Worm (Caenorhabditis elegans) whole organism, midembryonic: ENCODE results near the gene hgap-2.

Experiments used
- cog-1 ChIP-seq: sonication (generic microtip); optimal IDR thresholded peaks from 2 replicates; lab custom pipeline; 2016; ENCODE audit warnings: missing genetic modification characterization, missing compliant biosample characterization
- flt-1 ChIP-seq: fragments of 200-800 bp; sonication (Bioruptor generic); IDR thresholded peaks from 2 replicates; pipeline ENCODE4 v1.3.6; 2022; ENCODE audit warnings: missing genetic modification characterization, missing compliant biosample characterization
- klf-2 ChIP-seq: fragments of 200-800 bp; sonication (Bioruptor generic); conservative IDR thresholded peaks from 2 replicates; pipeline ENCODE4 v1.3.6; 2022; ENCODE audit warnings: missing genetic modification reagents, missing genetic modification characterization, missing compliant biosample characterization
- tab-1 ChIP-seq: fragments of 200-800 bp; sonication (Bioruptor generic); IDR thresholded peaks from 2 replicates; pipeline ENCODE4 v1.3.6; 2022; ENCODE audit warnings: missing genetic modification characterization, missing compliant biosample characterization
- ztf-23 ChIP-seq: fragments of 200-800 bp; sonication (Bioruptor generic); IDR thresholded peaks from 2 replicates; pipeline ENCODE4 v1.3.6; 2022; ENCODE audit warnings: missing genetic modification reagents, missing genetic modification characterization, missing compliant biosample characterization

DNA sequence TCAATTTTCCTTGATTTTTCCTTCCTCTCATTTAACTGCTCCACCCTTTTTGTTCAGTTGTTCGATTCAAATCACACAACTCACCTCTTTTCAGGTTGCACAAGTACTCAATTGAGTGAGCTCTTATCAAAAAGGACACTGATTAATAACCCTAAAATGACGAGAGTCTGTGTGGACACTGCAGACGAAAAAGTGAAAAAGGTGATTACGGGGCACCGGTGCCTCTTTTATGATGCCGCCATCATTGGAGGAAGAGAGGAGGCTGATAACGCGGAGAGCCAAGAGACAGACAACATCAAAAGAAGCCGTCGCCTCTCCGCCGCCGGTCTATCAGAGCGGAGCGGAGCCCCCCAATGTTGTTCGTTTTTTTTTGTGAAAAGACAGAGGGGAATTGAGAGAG lies 59.6 kb downstream of the hgap-2 start, which contains the start of gene sptf-2:
- TF ChIP-seq flt-1 (no peak), klf-2 (GFP tag; lab: Robert Waterston, UW) (no peak), ztf-23 (GFP tag; lab: Robert Waterston, UW) (no peak), tab-1 (GFP tag; lab: Robert Waterston, UW) (no peak), cog-1 (no peak)
